Fruit fly (Drosophila melanogaster): Measurements from ENCODE around the gene CG13043.

Gene CG13043

dm6 chr3L:16339873-16340272 is 34.2 kb upstream of the CG13043 start:
- TF ChIP-seq Jra (GFP tag; optimal IDR thresholded peaks at IDR 0.05), result no peak
- no peak for TF ChIP-seq CrebA (GFP tag; optimal IDR thresholded peaks at IDR 0.05; ENCODE audit: borderline replicate concordance)
- no peak for TF ChIP-seq rgr (GFP tag; optimal IDR thresholded peaks at IDR 0.05)
- TF ChIP-seq foxo (GFP tag; optimal IDR thresholded peaks at IDR 0.05), result no peak
- no peak for TF ChIP-seq OdsH (GFP tag; optimal IDR thresholded peaks at IDR 0.05)
- TF ChIP-seq Hr83 (GFP tag; optimal IDR thresholded peaks at IDR 0.05; ENCODE audit: poor library complexity, severe bottlenecking), result no peak
- TF ChIP-seq ey (GFP tag; optimal IDR thresholded peaks at IDR 0.05), result no peak
- TF ChIP-seq N (GFP tag; optimal IDR thresholded peaks at IDR 0.05), result no peak
- no peak for TF ChIP-seq sv (GFP tag; optimal IDR thresholded peaks at IDR 0.05)
- no peak for TF ChIP-seq Rel (GFP tag; optimal IDR thresholded peaks at IDR 0.05)
- no peak for TF ChIP-seq Rel (tag; optimal IDR thresholded peaks at IDR 0.05)
- TF ChIP-seq GATAd (GFP tag; optimal IDR thresholded peaks at IDR 0.05), result no peak
- no peak for TF ChIP-seq sage (GFP tag; optimal IDR thresholded peaks at IDR 0.05)
- TF ChIP-seq dsf (GFP tag; optimal IDR thresholded peaks at IDR 0.05; ENCODE audit: borderline replicate concordance), result no peak
- TF ChIP-seq usp (GFP tag; optimal IDR thresholded peaks at IDR 0.05), result no peak
- no peak for TF ChIP-seq Sp1 (GFP tag; optimal IDR thresholded peaks at IDR 0.05)
- TF ChIP-seq CG32264 (GFP tag; optimal IDR thresholded peaks at IDR 0.05), result no peak

- no peak for TF ChIP-seq sv (GFP tag; optimal IDR thresholded peaks at IDR 0.05)
- no peak for TF ChIP-seq psq (GFP tag; optimal IDR thresholded peaks at IDR 0.05)
- no peak for TF ChIP-seq jim (GFP tag; optimal IDR thresholded peaks at IDR 0.05)
- TF ChIP-seq Dif (GFP tag; optimal IDR thresholded peaks at IDR 0.05; ENCODE audit: partially characterized antibody), result no peak
- TF ChIP-seq foxo (GFP tag; optimal IDR thresholded peaks at IDR 0.05), result no peak
- TF ChIP-seq Abd-B (GFP tag; optimal IDR thresholded peaks at IDR 0.05), result no peak
- TF ChIP-seq Hr83 (GFP tag; optimal IDR thresholded peaks at IDR 0.05; ENCODE audit: poor library complexity, severe bottlenecking), result no peak
- no peak for TF ChIP-seq CrebA (GFP tag; optimal IDR thresholded peaks at IDR 0.05; ENCODE audit: borderline replicate concordance)
- no peak for TF ChIP-seq Myc (optimal IDR thresholded peaks at IDR 0.05)
- TF ChIP-seq N (GFP tag; optimal IDR thresholded peaks at IDR 0.05), result no peak
- TF ChIP-seq brk (GFP tag; optimal IDR thresholded peaks at IDR 0.05), result no peak
- no peak for TF ChIP-seq CG32264 (GFP tag; optimal IDR thresholded peaks at IDR 0.05)
- TF ChIP-seq tai (GFP tag; optimal IDR thresholded peaks at IDR 0.05), result no peak
- no peak for TF ChIP-seq h (GFP tag; optimal IDR thresholded peaks at IDR 0.05)
- TF ChIP-seq Sp1 (GFP tag; optimal IDR thresholded peaks at IDR 0.05), result no peak
- no peak for TF ChIP-seq dl (GFP tag; optimal IDR thresholded peaks at IDR 0.05; ENCODE audit: insufficient read depth in 1 of 2, partially characterized antibody in 2 of 2)
- TF ChIP-seq woc (GFP tag; optimal IDR thresholded peaks at IDR 0.05), result no peak
- TF ChIP-seq rgr (GFP tag; optimal IDR thresholded peaks at IDR 0.05), result no peak
- no peak for TF ChIP-seq br (GFP tag; optimal IDR thresholded peaks at IDR 0.05)
These were observed 33.8 kb upstream of the CG13043 start for dm6 chr3L:16339463-16339862.

dm6 chr3L:16338703-16339102 is 33.0 kb upstream of the CG13043 start, which contains the start of gene CG4998:
TSS of gene CG4998 (plus strand) at chr3L:16339003.
- no peak for TF ChIP-seq N (GFP tag; optimal IDR thresholded peaks at IDR 0.05)

dm6 chr3L:16337739-16338138 is 32.1 kb upstream of the CG13043 start:
- TF ChIP-seq jim (GFP tag; optimal IDR thresholded peaks at IDR 0.05) (no peak), Jra (GFP tag; optimal IDR thresholded peaks at IDR 0.05) (no peak), HLH106 (tag; optimal IDR thresholded peaks at IDR 0.05) (no peak), Hnf4 (GFP tag; optimal IDR thresholded peaks at IDR 0.05) (no peak), tai (GFP tag; optimal IDR thresholded peaks at IDR 0.05) (no peak), rgr (GFP tag; optimal IDR thresholded peaks at IDR 0.05) (no peak), usp (GFP tag; optimal IDR thresholded peaks at IDR 0.05) (no peak), brk (GFP tag; optimal IDR thresholded peaks at IDR 0.05) (no peak), pan (optimal IDR thresholded peaks at IDR 0.05) (no peak), lola (GFP tag; optimal IDR thresholded peaks at IDR 0.05) (no peak), Abd-B (GFP tag; optimal IDR thresholded peaks at IDR 0.05) (no peak), sv (GFP tag; optimal IDR thresholded peaks at IDR 0.05) (no peak), Hr83 (GFP tag; optimal IDR thresholded peaks at IDR 0.05; ENCODE audit: poor library complexity, severe bottlenecking) (no peak)

dm6 chr3L:16334876-16335275 is 29.2 kb upstream of the CG13043 start:
- TF ChIP-seq Vsx2 (GFP tag; optimal IDR thresholded peaks at IDR 0.05; ENCODE audit: partially characterized antibody) (peak; percentile 58), Hr78 (GFP tag; optimal IDR thresholded peaks at IDR 0.05) (no peak), Jra (GFP tag; optimal IDR thresholded peaks at IDR 0.05) (no peak), OdsH (GFP tag; optimal IDR thresholded peaks at IDR 0.05) (no peak), Dif (GFP tag; optimal IDR thresholded peaks at IDR 0.05; ENCODE audit: partially characterized antibody) (peak; percentile 39), Hnf4 (GFP tag; optimal IDR thresholded peaks at IDR 0.05) (no peak), tai (GFP tag; optimal IDR thresholded peaks at IDR 0.05) (no peak), N (GFP tag; optimal IDR thresholded peaks at IDR 0.05) (peak; percentile 79), rgr (GFP tag; optimal IDR thresholded peaks at IDR 0.05) (no peak), Myc (optimal IDR thresholded peaks at IDR 0.05) (peak; percentile 80)

All from whole organism, wandering third instar larva.